Worm (Caenorhabditis elegans) whole organism, young adult: ENCODE results near the gene F49E12.7.

Experiments used
- pha-4 ChIP-seq: fragments of 150-350 bp; sonication (generic microtip); optimal IDR thresholded peaks from 2 replicates; lab custom pipeline; 2014; ENCODE audit warnings: missing biosample characterization, missing genetic modification reagents, missing genetic modification characterization
- zfh-2 ChIP-seq: fragments of 200-800 bp; sonication (Bioruptor generic); conservative IDR thresholded peaks from 2 replicates; pipeline ENCODE4 v1.3.6; 2022; ENCODE audit warnings: missing genetic modification reagents, missing genetic modification characterization, missing compliant biosample characterization

ce11 chrII:8411002-8411401 is 15.1 kb upstream of the F49E12.7 start:
- TF ChIP-seq zfh-2 (GFP tag; lab: Robert Waterston, UW) (no peak), pha-4 (tag; lab: Kevin White, UChicago) (no peak)
